Worm (Caenorhabditis elegans): Measurements from ENCODE around the gene T14B4.9.

Gene T14B4.9

DNA sequence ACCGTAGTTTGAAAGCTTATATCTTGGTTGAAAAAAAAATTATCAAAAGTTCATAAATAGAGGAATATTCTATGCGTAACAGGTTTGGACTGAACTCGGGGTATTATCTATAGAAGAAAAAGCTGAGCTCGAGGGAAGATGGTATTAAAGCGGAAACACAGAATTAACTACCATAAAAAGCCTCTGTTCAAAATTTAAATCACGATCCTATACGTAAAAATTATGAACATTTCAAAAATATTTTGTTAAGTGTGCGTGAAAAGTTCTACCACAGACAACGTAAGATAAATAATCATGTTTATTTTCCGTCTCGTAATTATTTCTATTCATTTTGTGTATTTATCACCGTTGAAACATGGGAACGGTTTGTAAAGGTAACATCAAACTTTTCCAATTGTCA, 12.8 kb upstream of the T14B4.9 start, which contains the start of gene F41G3.5:
F41G3.5 (plus strand) TSS at position 301 of the 400 bp plus-strand sequence.
- TF ChIP-seq F16B12.6 (tag; optimal IDR thresholded peaks at IDR 0.05): no peak
- no peak for TF ChIP-seq lin-39 (tag; optimal IDR thresholded peaks at IDR 0.05)
- TF ChIP-seq elt-3 (tag; optimal IDR thresholded peaks at IDR 0.05): no peak
- no peak for TF ChIP-seq zip-4 (GFP tag; optimal IDR thresholded peaks at IDR 0.05)
- TF ChIP-seq nhr-11 (tag; optimal IDR thresholded peaks at IDR 0.05): no peak
- no peak for TF ChIP-seq ztf-4 (tag; optimal IDR thresholded peaks at IDR 0.05)
- TF ChIP-seq Y116A8C.19 (tag; optimal IDR thresholded peaks at IDR 0.05; ENCODE audit: borderline replicate concordance): no peak
- no peak for TF ChIP-seq xbp-1 (tag; optimal IDR thresholded peaks at IDR 0.05)
- no peak for TF ChIP-seq alr-1 (tag; optimal IDR thresholded peaks at IDR 0.05; ENCODE audit: borderline replicate concordance)
- TF ChIP-seq lin-35 (GFP tag; optimal IDR thresholded peaks at IDR 0.05): no peak
- no peak for TF ChIP-seq swsn-7 (tag; optimal IDR thresholded peaks at IDR 0.05)
- TF ChIP-seq ceh-82 (tag; optimal IDR thresholded peaks at IDR 0.05): no peak
- TF ChIP-seq nhr-84 (tag; optimal IDR thresholded peaks at IDR 0.05): no peak

- TF ChIP-seq dsc-1 (tag; optimal IDR thresholded peaks at IDR 0.05) (peak; percentile 96), efl-1 (optimal IDR thresholded peaks at IDR 0.05) (no peak), efl-1 (GFP tag; optimal IDR thresholded peaks at IDR 0.05 in 1 of 2) (peak in 1 of 2 experiments; percentile 75), fkh-10 (GFP tag; optimal IDR thresholded peaks at IDR 0.05) (no peak), pax-3 (tag; optimal IDR thresholded peaks at IDR 0.05) (peak; percentile 50), fkh-8 (tag; optimal IDR thresholded peaks at IDR 0.05) (peak; percentile 80), fos-1 (tag; optimal IDR thresholded peaks at IDR 0.05) (peak; percentile 33), sox-4 (tag; optimal IDR thresholded peaks at IDR 0.05) (peak; percentile 28), efl-3 (GFP tag; optimal IDR thresholded peaks at IDR 0.05) (no peak), nhr-20 (tag; optimal IDR thresholded peaks at IDR 0.05) (peak; percentile 4), egl-13 (tag; optimal IDR thresholded peaks at IDR 0.05) (peak; percentile 60), nhr-19 (GFP tag; conservative IDR thresholded peaks at IDR 0.05) (no peak), nhr-71 (tag; optimal IDR thresholded peaks at IDR 0.05) (peak; percentile 53)
Measured at ce11 chrII:6745783-6746182, 12.2 kb upstream of the T14B4.9 start, which contains the start of gene ins-14. TSS of gene ins-14 (minus strand) at chrII:6745814.

DNA sequence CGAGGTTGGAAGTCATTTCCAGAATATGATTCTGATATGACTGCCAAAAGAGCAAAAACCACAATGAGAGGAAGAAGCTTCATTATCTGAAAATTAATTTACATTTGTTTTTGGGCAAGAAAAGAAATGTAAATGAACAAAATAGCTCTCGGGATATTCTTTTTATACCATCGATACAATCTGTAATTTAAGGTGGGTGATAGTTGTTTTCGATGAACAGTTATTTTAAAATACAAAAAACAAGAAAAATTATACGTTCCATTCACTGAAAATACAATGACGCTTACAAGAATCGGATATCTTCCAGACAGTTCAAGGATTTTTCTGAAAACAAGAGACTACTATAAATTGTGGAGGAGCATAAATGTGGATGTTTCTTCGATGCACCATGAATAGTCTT, 11.0 kb upstream of the T14B4.9 start, which contains the start of gene ins-15:
ins-15 (minus strand) TSS at position 101 of the 400 bp plus-strand sequence.
- TF ChIP-seq efl-1 (optimal IDR thresholded peaks at IDR 0.05) (no peak), efl-1 (GFP tag; optimal IDR thresholded peaks at IDR 0.05 in 1 of 2) (peak in 1 of 2 experiments; percentile 12), C16A3.4 (tag; optimal IDR thresholded peaks at IDR 0.05) (no peak)

DNA sequence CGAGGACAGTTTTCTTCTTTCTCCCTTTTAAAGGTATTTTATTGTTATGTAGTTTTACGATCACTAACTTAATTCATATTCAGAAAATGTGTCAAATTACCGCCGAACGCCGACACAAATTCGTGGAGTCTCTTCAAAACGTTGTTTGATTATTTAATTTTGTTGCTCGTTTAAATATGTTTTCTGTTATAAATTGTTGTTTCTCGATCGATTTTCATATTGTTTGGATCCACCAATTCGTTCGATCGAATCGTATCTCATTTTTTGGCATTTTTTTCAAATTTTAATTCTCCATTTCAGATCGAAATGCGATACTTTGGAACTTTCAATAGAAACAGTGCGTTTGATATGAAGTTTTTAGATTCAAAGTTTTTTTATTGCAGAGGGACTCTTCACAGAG, 9.0 kb upstream of the T14B4.9 start, which contains the start of gene F41G3.6:
F41G3.6 (plus strand) TSS at position 301 of the 400 bp plus-strand sequence.
- no peak for TF ChIP-seq C34B4.2 (tag; optimal IDR thresholded peaks at IDR 0.05)
- TF ChIP-seq ceh-8 (GFP tag; optimal IDR thresholded peaks at IDR 0.05): no peak
- no peak for TF ChIP-seq alr-1 (tag; optimal IDR thresholded peaks at IDR 0.05; ENCODE audit: borderline replicate concordance)
- TF ChIP-seq hlh-4 (tag; optimal IDR thresholded peaks at IDR 0.05): no peak
- TF ChIP-seq Y116A8C.19 (tag; optimal IDR thresholded peaks at IDR 0.05; ENCODE audit: borderline replicate concordance): no peak
- TF ChIP-seq ama-1 (optimal IDR thresholded peaks at IDR 0.05): no peak
- no peak for TF ChIP-seq nhr-12 (tag; optimal IDR thresholded peaks at IDR 0.05)
- TF ChIP-seq ceh-88 (GFP tag; IDR thresholded peaks at IDR 0.05): no peak
- no peak for TF ChIP-seq nhr-19 (GFP tag; conservative IDR thresholded peaks at IDR 0.05)
- TF ChIP-seq lsy-2 (tag; optimal IDR thresholded peaks at IDR 0.05): no peak
- TF ChIP-seq unc-86 (tag; optimal IDR thresholded peaks at IDR 0.05): no peak
- TF ChIP-seq snu-23 (GFP tag; optimal IDR thresholded peaks at IDR 0.05): no peak
- no peak for TF ChIP-seq nhr-28 (tag; optimal IDR thresholded peaks at IDR 0.05)
- TF ChIP-seq hpl-2 (GFP tag; optimal IDR thresholded peaks at IDR 0.05): no peak
- TF ChIP-seq zag-1 (tag; optimal IDR thresholded peaks at IDR 0.05): no peak

Measured in whole organism, L1 larva.